Fruit fly (Drosophila melanogaster) whole organism, prepupa: ENCODE measurements around the gene CG2617.

Experiments used
- Blimp-1 ChIP-seq: fragments of 200-800 bp; sonication (Bioruptor generic); optimal IDR thresholded peaks from 3 replicates; lab custom pipeline; 2017; ENCODE audit warnings: missing biosample characterization, missing genetic modification characterization, mild to moderate bottlenecking, moderate library complexity, missing genetic modification reagents
- CG10669 ChIP-seq: fragments of 200-800 bp; sonication (Bioruptor generic); optimal IDR thresholded peaks from 3 replicates; lab custom pipeline; 2018; ENCODE audit warnings: missing biosample characterization, mild to moderate bottlenecking, missing genetic modification characterization, moderate library complexity
- Eip93F ChIP-seq: fragments of 200-800 bp; sonication (Bioruptor generic); optimal IDR thresholded peaks from 2 replicates; lab custom pipeline; 2016; ENCODE audit warnings: missing biosample characterization, mild to moderate bottlenecking, missing genetic modification characterization
- Ets96B ChIP-seq: fragments of 200-800 bp; optimal IDR thresholded peaks from 2 replicates; lab custom pipeline; 2019; ENCODE audit warnings: missing biosample characterization, mild to moderate bottlenecking, missing genetic modification characterization, moderate library complexity
- Gug ChIP-seq: fragments of 200-800 bp; sonication (Bioruptor generic); IDR thresholded peaks from 2 replicates; pipeline ENCODE4 v1.3.6; 2022; ENCODE audit warnings: missing biosample characterization, missing genetic modification characterization
- Hr38 ChIP-seq: sonication (Bioruptor generic); optimal IDR thresholded peaks from 2 replicates; lab custom pipeline; 2016; ENCODE audit warnings: missing biosample characterization, missing genetic modification characterization
- Hr4 ChIP-seq: fragments of 200-800 bp; sonication (Bioruptor generic); optimal IDR thresholded peaks from 3 replicates; lab custom pipeline; 2016; ENCODE audit warnings: missing biosample characterization, missing genetic modification characterization
- Smox ChIP-seq: fragments of 200-800 bp; sonication (Bioruptor generic); optimal IDR thresholded peaks from 3 replicates; lab custom pipeline; 2016; ENCODE audit warnings: missing biosample characterization, missing genetic modification characterization
- acj6 ChIP-seq: fragments of 200-800 bp; sonication (Bioruptor generic); optimal IDR thresholded peaks from 3 replicates; lab custom pipeline; 2016; ENCODE audit warnings: missing biosample characterization, missing genetic modification characterization
- lz ChIP-seq: fragments of 200-800 bp; sonication (Bioruptor generic); optimal IDR thresholded peaks from 3 replicates; lab custom pipeline; 2016; ENCODE audit warnings: missing biosample characterization, missing genetic modification characterization
- topi ChIP-seq: fragments of 200-800 bp; sonication (Bioruptor generic); optimal IDR thresholded peaks from 3 replicates; lab custom pipeline; 2016; ENCODE audit warnings: missing biosample characterization, missing genetic modification characterization

DNA sequence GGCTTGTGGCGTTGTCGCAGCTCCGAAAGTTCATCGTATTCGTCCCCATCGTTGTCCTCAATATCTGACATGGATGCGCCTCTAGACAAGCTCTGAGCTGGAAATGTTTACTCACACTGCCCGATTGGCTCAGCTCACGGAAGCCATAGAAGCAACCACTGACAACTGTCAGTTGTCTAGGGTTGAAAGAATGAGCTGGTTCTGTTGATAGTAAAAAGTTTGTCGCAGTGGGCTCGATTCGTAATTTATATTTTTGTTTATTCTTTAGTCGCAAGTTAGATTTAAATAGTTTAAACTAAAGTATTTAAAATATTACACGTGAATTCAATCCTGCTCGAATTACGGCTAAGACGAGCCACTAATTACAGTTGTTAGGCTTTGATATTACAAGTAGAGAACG is 48.0 kb downstream of the CG2617 start, which contains the start of gene CarT:
- TF ChIP-seq CG10669 (GFP tag; lab: Kevin White, UChicago) (no peak), Smox (GFP tag; lab: Kevin White, UChicago) (no peak), lz (GFP tag; lab: Kevin White, UChicago) (no peak), Blimp-1 (GFP tag; lab: Kevin White, UChicago) (no peak), acj6 (GFP tag; lab: Kevin White, UChicago) (no peak), Gug (GFP tag; lab: Robert Waterston, UW) (no peak), topi (GFP tag; lab: Kevin White, UChicago) (no peak), Ets96B (tag; lab: Kevin White, UChicago) (no peak), Hr38 (no peak), Hr4 (GFP tag; lab: Kevin White, UChicago) (no peak), Eip93F (GFP tag; lab: Kevin White, UChicago) (no peak)
